Worm (Caenorhabditis elegans) whole organism, L3 larva: Measurements from ENCODE around the gene egl-26.

ENCODE experiments used
- daf-12 ChIP-seq: fragments of 150-350 bp; optimal IDR thresholded peaks from 2 replicates; lab custom pipeline; 2014; ENCODE audit warnings: missing biosample characterization, missing genetic modification reagents, missing genetic modification characterization
- elt-1 ChIP-seq: fragments of 150-350 bp; optimal IDR thresholded peaks from 2 replicates; lab custom pipeline; 2014; ENCODE audit warnings: missing biosample characterization, missing genetic modification characterization
- eor-1 ChIP-seq, 2 experiments: fragments of 150-350 bp; optimal IDR thresholded peaks; 2 replicates each; lab custom pipeline; 2014 to 2018; ENCODE audit warnings: missing biosample characterization in 2 of 2, missing genetic modification characterization in 2 of 2
- fos-1 ChIP-seq: fragments of 150-350 bp; optimal IDR thresholded peaks from 2 replicates; lab custom pipeline; 2014; ENCODE audit warnings: missing biosample characterization, missing genetic modification characterization
- lin-15B ChIP-seq: fragments of 150-350 bp; optimal IDR thresholded peaks from 2 replicates; lab custom pipeline; 2014; ENCODE audit warnings: missing biosample characterization, missing genetic modification characterization
- mdl-1 ChIP-seq: fragments of 150-350 bp; optimal IDR thresholded peaks from 2 replicates; lab custom pipeline; 2014; ENCODE audit warnings: missing biosample characterization, missing genetic modification characterization
- nhr-11 ChIP-seq: fragments of 150-350 bp; optimal IDR thresholded peaks from 2 replicates; lab custom pipeline; 2014; ENCODE audit warnings: missing biosample characterization, missing genetic modification characterization
- nhr-12 ChIP-seq: fragments of 150-350 bp; optimal IDR thresholded peaks from 2 replicates; lab custom pipeline; 2014; ENCODE audit warnings: missing biosample characterization, missing genetic modification characterization
- nhr-43 ChIP-seq: sonication (generic microtip); optimal IDR thresholded peaks from 2 replicates; lab custom pipeline; 2016; ENCODE audit warnings: mild to moderate bottlenecking, missing genetic modification characterization, missing compliant biosample characterization; ENCODE audit not compliant: poor library complexity, severe bottlenecking
- nhr-77 ChIP-seq: fragments of 150-350 bp; optimal IDR thresholded peaks from 2 replicates; lab custom pipeline; 2014; ENCODE audit warnings: missing biosample characterization, missing genetic modification characterization
- unc-62 ChIP-seq: fragments of 150-350 bp; sonication (generic microtip); optimal IDR thresholded peaks from 4 replicates; lab custom pipeline; 2014; ENCODE audit warnings: missing biosample characterization, missing genetic modification reagents, missing genetic modification characterization

- TF ChIP-seq unc-62 (GFP tag; lab: Kevin White, UChicago) (no peak), fos-1 (tag; lab: Kevin White, UChicago) (no peak), nhr-77 (tag; lab: Kevin White, UChicago) (no peak), nhr-11 (tag; lab: Kevin White, UChicago) (no peak), nhr-12 (no peak), eor-1 (tag; optimal IDR thresholded peaks at IDR 0.05; lab: Kevin White, UChicago) (no peak), daf-12 (tag; lab: Kevin White, UChicago) (no peak), mdl-1 (tag; lab: Kevin White, UChicago) (no peak), elt-1 (tag; lab: Kevin White, UChicago) (no peak), nhr-43 (tag; lab: Kevin White, UChicago) (no peak), lin-15B (tag; lab: Kevin White, UChicago) (no peak)
Observed at ce11 chrII:76662-77061, 7.2 kb downstream of the egl-26 start.
